Fruit fly (Drosophila melanogaster): ENCODE measurements around the gene GstD8.
A peak's percentile ranks its signal among the peaks of the same experiment; 100 is the strongest.

GstD8 gene

dm6 chr3R:12405134-12405533 lies 25.3 kb downstream of the GstD8 start:
- TF ChIP-seq CG7101 (tag; optimal IDR thresholded peaks at IDR 0.05): no peak
- TF ChIP-seq Hr96 (GFP tag; optimal IDR thresholded peaks at IDR 0.05): no peak
- TF ChIP-seq Mnt (GFP tag; optimal IDR thresholded peaks at IDR 0.05): no peak
- no peak for TF ChIP-seq CG11617 (GFP tag; optimal IDR thresholded peaks at IDR 0.05)
- TF ChIP-seq ovo (GFP tag; optimal IDR thresholded peaks at IDR 0.05): no peak
- TF ChIP-seq kay (GFP tag; ENCODE audit: borderline replicate concordance): peak; percentile 77

dm6 chr3R:12405928-12406234 lies 26.1 kb downstream of the GstD8 start, which contains the start of gene Cyp9f2:
Gene Cyp9f2 (minus strand): TSS chr3R:12406028.
- TF ChIP-seq pad (GFP tag; optimal IDR thresholded peaks at IDR 0.05) (no peak), Clk (GFP tag; optimal IDR thresholded peaks at IDR 0.05) (no peak), cic (GFP tag; optimal IDR thresholded peaks at IDR 0.05) (peak; percentile 69)

- TF ChIP-seq Clk (GFP tag; optimal IDR thresholded peaks at IDR 0.05) (no peak), Mnt (GFP tag; optimal IDR thresholded peaks at IDR 0.05) (peak; percentile 33), CG12768 (GFP tag; optimal IDR thresholded peaks at IDR 0.05) (peak; percentile 96), CG14711 (tag; optimal IDR thresholded peaks at IDR 0.05) (peak; percentile 65), pad (GFP tag; optimal IDR thresholded peaks at IDR 0.05) (no peak), cnc (optimal IDR thresholded peaks at IDR 0.05) (peak in 1 of 2 experiments; percentile 79), ovo (GFP tag; optimal IDR thresholded peaks at IDR 0.05) (peak; percentile 25), Crg-1 (GFP tag; optimal IDR thresholded peaks at IDR 0.05) (no peak), CG7101 (tag; optimal IDR thresholded peaks at IDR 0.05) (peak; percentile 59), toe (GFP tag; optimal IDR thresholded peaks at IDR 0.05) (peak; percentile 70), kay (GFP tag; ENCODE audit: borderline replicate concordance) (no peak), bab1 (GFP tag; optimal IDR thresholded peaks at IDR 0.05) (peak; percentile 60), tj (GFP tag; optimal IDR thresholded peaks at IDR 0.05) (peak; percentile 28), cic (GFP tag; optimal IDR thresholded peaks at IDR 0.05) (peak; percentile 47), CG1620 (GFP tag; optimal IDR thresholded peaks at IDR 0.05) (no peak), CG33017 (tag; optimal IDR thresholded peaks at IDR 0.05) (peak; percentile 69), CG5204 (GFP tag; optimal IDR thresholded peaks at IDR 0.05) (no peak), CG7045 (GFP tag; optimal IDR thresholded peaks at IDR 0.05) (peak; percentile 24), CG11617 (GFP tag; optimal IDR thresholded peaks at IDR 0.05) (peak; percentile 70), Hr96 (GFP tag; optimal IDR thresholded peaks at IDR 0.05) (peak; percentile 57)
These were observed 26.7 kb downstream of the GstD8 start, which contains the start of gene CG5167 for dm6 chr3R:12406235-12407196. Gene CG5167 (plus strand): TSS chr3R:12406532.

dm6 chr3R:12408160-12408559 lies 28.4 kb downstream of the GstD8 start, which contains the start of gene CG5196:
Gene CG5196 (plus strand): TSS chr3R:12408316.
- peak; percentile 35 for TF ChIP-seq CG7101 (tag; optimal IDR thresholded peaks at IDR 0.05)
- TF ChIP-seq Mnt (GFP tag; optimal IDR thresholded peaks at IDR 0.05): peak; percentile 50
- TF ChIP-seq CG1620 (GFP tag; optimal IDR thresholded peaks at IDR 0.05): peak; percentile 20
- TF ChIP-seq cic (GFP tag; optimal IDR thresholded peaks at IDR 0.05): peak; percentile 2
- TF ChIP-seq CG5204 (GFP tag; optimal IDR thresholded peaks at IDR 0.05): no peak
- TF ChIP-seq Hr96 (GFP tag; optimal IDR thresholded peaks at IDR 0.05): no peak
- TF ChIP-seq CG14711 (tag; optimal IDR thresholded peaks at IDR 0.05): peak; percentile 2
- TF ChIP-seq bab1 (GFP tag; optimal IDR thresholded peaks at IDR 0.05): peak; percentile 60
- peak; percentile 8 for TF ChIP-seq CG11617 (GFP tag; optimal IDR thresholded peaks at IDR 0.05)

- TF ChIP-seq CG5204 (GFP tag; optimal IDR thresholded peaks at IDR 0.05): no peak
- no peak for TF ChIP-seq CG12768 (GFP tag; optimal IDR thresholded peaks at IDR 0.05)
- TF ChIP-seq Hr96 (GFP tag; optimal IDR thresholded peaks at IDR 0.05): no peak
- no peak for TF ChIP-seq pad (GFP tag; optimal IDR thresholded peaks at IDR 0.05)
- no peak for TF ChIP-seq CG14711 (tag; optimal IDR thresholded peaks at IDR 0.05)
- TF ChIP-seq CG7045 (GFP tag; optimal IDR thresholded peaks at IDR 0.05): no peak
- no peak for TF ChIP-seq cic (GFP tag; optimal IDR thresholded peaks at IDR 0.05)
- TF ChIP-seq toe (GFP tag; optimal IDR thresholded peaks at IDR 0.05): no peak
These were observed 31.6 kb downstream of the GstD8 start for dm6 chr3R:12411449-12411848.

dm6 chr3R:12413274-12413958 lies 33.6 kb downstream of the GstD8 start, which contains the start of the genes Dip-C and pps:
Gene Dip-C (minus strand): TSS chr3R:12413759.
Gene pps (plus strand): TSS chr3R:12413828.
- TF ChIP-seq Hr96 (GFP tag; optimal IDR thresholded peaks at IDR 0.05) (no peak), cnc (optimal IDR thresholded peaks at IDR 0.05) (no peak), kay (GFP tag; ENCODE audit: borderline replicate concordance) (no peak), tj (GFP tag; optimal IDR thresholded peaks at IDR 0.05) (no peak), Clk (GFP tag; optimal IDR thresholded peaks at IDR 0.05) (no peak), CG33017 (tag; optimal IDR thresholded peaks at IDR 0.05) (peak; percentile 27), pad (GFP tag; optimal IDR thresholded peaks at IDR 0.05) (no peak), ovo (GFP tag; optimal IDR thresholded peaks at IDR 0.05) (no peak), CG5204 (GFP tag; optimal IDR thresholded peaks at IDR 0.05) (no peak), Crg-1 (GFP tag; optimal IDR thresholded peaks at IDR 0.05) (no peak), CG12768 (GFP tag; optimal IDR thresholded peaks at IDR 0.05) (no peak), CG14711 (tag; optimal IDR thresholded peaks at IDR 0.05) (no peak), Mnt (GFP tag; optimal IDR thresholded peaks at IDR 0.05) (peak; percentile 10), toe (GFP tag; optimal IDR thresholded peaks at IDR 0.05) (no peak), CG11617 (GFP tag; optimal IDR thresholded peaks at IDR 0.05) (peak; percentile 11), cic (GFP tag; optimal IDR thresholded peaks at IDR 0.05) (no peak), CG7101 (tag; optimal IDR thresholded peaks at IDR 0.05) (no peak), bab1 (GFP tag; optimal IDR thresholded peaks at IDR 0.05) (peak; percentile 14), CG7045 (GFP tag; optimal IDR thresholded peaks at IDR 0.05) (no peak), CG1620 (GFP tag; optimal IDR thresholded peaks at IDR 0.05) (no peak)
